Worm (Caenorhabditis elegans) whole organism, L4 larva: ENCODE results near the gene F18F11.4.

Source experiments
- F10B5.3 ChIP-seq: sonication (generic microtip); optimal IDR thresholded peaks from 2 replicates; lab custom pipeline; 2016; ENCODE audit warnings: mild to moderate bottlenecking, missing genetic modification characterization, missing compliant biosample characterization
- T20F7.1 ChIP-seq: fragments of 200-800 bp; sonication (Bioruptor generic); optimal IDR thresholded peaks from 2 replicates; lab custom pipeline; 2018; ENCODE audit warnings: mild to moderate bottlenecking, missing genetic modification characterization, missing compliant biosample characterization
- T26A8.4 ChIP-seq: fragments of 200-800 bp; sonication (Bioruptor generic); IDR thresholded peaks from 2 replicates; pipeline ENCODE4 v1.3.6; 2022; ENCODE audit warnings: missing genetic modification characterization, missing compliant biosample characterization
- Y48G9A.11 ChIP-seq: fragments of 200-800 bp; sonication (Bioruptor generic); IDR thresholded peaks from 2 replicates; pipeline ENCODE4 v1.3.6; 2022; ENCODE audit warnings: missing genetic modification reagents, missing genetic modification characterization, missing compliant biosample characterization
- Y5F2A.4 ChIP-seq: fragments of 200-800 bp; sonication (Bioruptor generic); optimal IDR thresholded peaks from 2 replicates; lab custom pipeline; 2018; ENCODE audit warnings: mild to moderate bottlenecking, missing genetic modification characterization, missing compliant biosample characterization
- aly-2 ChIP-seq: sonication (generic microtip); optimal IDR thresholded peaks from 2 replicates; lab custom pipeline; 2018; ENCODE audit warnings: missing biosample characterization, missing genetic modification characterization
- attf-4 ChIP-seq: sonication (generic microtip); optimal IDR thresholded peaks from 3 replicates; lab custom pipeline; 2017; ENCODE audit warnings: missing biosample characterization, missing genetic modification characterization
- ceh-20 ChIP-seq: fragments of 200-800 bp; sonication (Bioruptor generic); IDR thresholded peaks from 2 replicates; pipeline ENCODE4 v1.3.6; 2022; ENCODE audit warnings: missing genetic modification reagents, missing genetic modification characterization, missing compliant biosample characterization
- daf-12 ChIP-seq: fragments of 150-350 bp; optimal IDR thresholded peaks from 2 replicates; lab custom pipeline; 2014; ENCODE audit warnings: missing biosample characterization, missing genetic modification reagents, missing genetic modification characterization
- daf-8 ChIP-seq: fragments of 200-800 bp; sonication (Bioruptor generic); IDR thresholded peaks from 2 replicates; pipeline ENCODE4 v1.3.6; 2022; ENCODE audit warnings: missing genetic modification characterization, missing compliant biosample characterization
- dmd-6 ChIP-seq: fragments of 200-800 bp; sonication (Bioruptor generic); IDR thresholded peaks from 2 replicates; pipeline ENCODE4 v1.3.6; 2022; ENCODE audit warnings: missing genetic modification reagents, missing genetic modification characterization, missing compliant biosample characterization
- egl-27 ChIP-seq: sonication (generic microtip); optimal IDR thresholded peaks from 3 replicates; lab custom pipeline; 2017; ENCODE audit warnings: missing biosample characterization, missing genetic modification reagents, missing genetic modification characterization
- egl-43 ChIP-seq: fragments of 200-800 bp; sonication (Bioruptor generic); IDR thresholded peaks from 2 replicates; pipeline ENCODE4 v1.3.6; 2022; ENCODE audit warnings: missing genetic modification reagents, missing genetic modification characterization, missing compliant biosample characterization
- gei-8 ChIP-seq: fragments of 200-800 bp; sonication (Bioruptor generic); optimal IDR thresholded peaks from 2 replicates; lab custom pipeline; 2018; ENCODE audit warnings: mild to moderate bottlenecking, missing genetic modification characterization, missing compliant biosample characterization
- hlh-11 ChIP-seq: fragments of 200-800 bp; sonication (Bioruptor generic); optimal IDR thresholded peaks from 2 replicates; lab custom pipeline; 2018; ENCODE audit warnings: mild to moderate bottlenecking, missing genetic modification characterization, missing compliant biosample characterization
- hlh-30 ChIP-seq: sonication (generic microtip); optimal IDR thresholded peaks from 2 replicates; lab custom pipeline; 2017; ENCODE audit warnings: antibody characterized with exemption, mild to moderate bottlenecking, missing genetic modification characterization, missing compliant biosample characterization; ENCODE audit not compliant: insufficient read depth
- lim-7 ChIP-seq: fragments of 200-800 bp; sonication (Bioruptor generic); IDR thresholded peaks from 2 replicates; pipeline ENCODE4 v1.3.6; 2022; ENCODE audit warnings: missing genetic modification characterization, missing compliant biosample characterization
- lin-1 ChIP-seq: fragments of 200-800 bp; sonication (Bioruptor generic); IDR thresholded peaks from 2 replicates; pipeline ENCODE4 v1.3.6; 2022; ENCODE audit warnings: missing genetic modification reagents, missing genetic modification characterization, missing compliant biosample characterization
- lir-3 ChIP-seq: sonication (generic microtip); optimal IDR thresholded peaks from 2 replicates; lab custom pipeline; 2016; ENCODE audit warnings: mild to moderate bottlenecking, missing genetic modification characterization, missing compliant biosample characterization
- lsy-2 ChIP-seq, 2 experiments: fragments of 150-350 bp in 1 of 2; sonication (generic microtip) in 1 of 2; optimal IDR thresholded peaks; 2 replicates each; lab custom pipeline; 2014 to 2017; ENCODE audit warnings: missing biosample characterization in 2 of 2, missing genetic modification characterization in 2 of 2
- mep-1 ChIP-seq: fragments of 150-350 bp; sonication (generic microtip); optimal IDR thresholded peaks from 3 replicates; lab custom pipeline; 2014; ENCODE audit warnings: missing biosample characterization, missing genetic modification characterization
- nhr-10 ChIP-seq: fragments of 150-350 bp; optimal IDR thresholded peaks from 2 replicates; lab custom pipeline; 2014; ENCODE audit warnings: missing biosample characterization, missing genetic modification characterization
- nhr-102 ChIP-seq: sonication (generic microtip); optimal IDR thresholded peaks from 2 replicates; lab custom pipeline; 2016; ENCODE audit warnings: mild to moderate bottlenecking, missing genetic modification characterization, moderate library complexity, missing compliant biosample characterization
- nhr-237 ChIP-seq: sonication (generic microtip); optimal IDR thresholded peaks from 2 replicates; lab custom pipeline; 2017; ENCODE audit warnings: missing biosample characterization, missing genetic modification characterization
- nhr-41 ChIP-seq: fragments of 200-800 bp; sonication (Bioruptor generic); IDR thresholded peaks from 2 replicates; pipeline ENCODE4 v1.3.6; 2022; ENCODE audit warnings: missing genetic modification reagents, missing genetic modification characterization, missing compliant biosample characterization
- nhr-42 ChIP-seq: fragments of 200-800 bp; sonication (Bioruptor generic); IDR thresholded peaks from 2 replicates; pipeline ENCODE4 v1.3.6; 2022; ENCODE audit warnings: missing genetic modification characterization, missing compliant biosample characterization
- pqm-1 ChIP-seq: sonication (generic microtip); optimal IDR thresholded peaks from 2 replicates; lab custom pipeline; 2017; ENCODE audit warnings: missing biosample characterization, missing genetic modification characterization
- rbr-2 ChIP-seq: sonication (generic microtip); optimal IDR thresholded peaks from 2 replicates; lab custom pipeline; 2016; ENCODE audit warnings: missing genotype, missing genetic modification characterization, missing compliant biosample characterization
- set-16 ChIP-seq: fragments of 200-800 bp; sonication (Bioruptor generic); IDR thresholded peaks from 2 replicates; pipeline ENCODE4 v1.3.6; 2022; ENCODE audit warnings: missing genetic modification reagents, missing genetic modification characterization, missing compliant biosample characterization
- skn-1 ChIP-seq: fragments of 150-350 bp; optimal IDR thresholded peaks from 2 replicates; lab custom pipeline; 2014; ENCODE audit warnings: missing biosample characterization, missing genetic modification characterization
- snpc-4 ChIP-seq: fragments of 150-350 bp; optimal IDR thresholded peaks from 2 replicates; lab custom pipeline; 2014; ENCODE audit warnings: missing biosample characterization, missing genetic modification characterization
- tag-97 ChIP-seq: fragments of 200-800 bp; sonication (Bioruptor generic); IDR thresholded peaks from 2 replicates; pipeline ENCODE4 v1.3.6; 2022; ENCODE audit warnings: missing genetic modification characterization, missing compliant biosample characterization
- unc-62 ChIP-seq, 3 experiments: fragments of 150-350 bp in 1 of 3; sonication (generic microtip); optimal IDR thresholded peaks in 2 of 3; peaks in 1 of 3; 1 replicate in 1 of 3; 2 replicates in 2 of 3; lab custom pipeline; 2014 to 2017; ENCODE audit warnings: missing biosample characterization in 3 of 3, missing genetic modification characterization in 3 of 3, missing genetic modification reagents in 3 of 3, missing genotype in 1 of 3
- zfp-2 ChIP-seq: sonication (generic microtip); optimal IDR thresholded peaks from 2 replicates; lab custom pipeline; 2016; ENCODE audit warnings: mild to moderate bottlenecking, missing genetic modification characterization, missing compliant biosample characterization
- zfp-3 ChIP-seq: fragments of 200-800 bp; sonication (Bioruptor generic); conservative IDR thresholded peaks from 2 replicates; pipeline ENCODE4 v1.3.6; 2022; ENCODE audit warnings: missing genetic modification reagents, missing genetic modification characterization, missing compliant biosample characterization
- zip-11 ChIP-seq: fragments of 200-800 bp; sonication (Bioruptor generic); IDR thresholded peaks from 2 replicates; pipeline ENCODE4 v1.3.6; 2022; ENCODE audit warnings: missing genetic modification characterization, missing compliant biosample characterization

Gene F18F11.4

DNA sequence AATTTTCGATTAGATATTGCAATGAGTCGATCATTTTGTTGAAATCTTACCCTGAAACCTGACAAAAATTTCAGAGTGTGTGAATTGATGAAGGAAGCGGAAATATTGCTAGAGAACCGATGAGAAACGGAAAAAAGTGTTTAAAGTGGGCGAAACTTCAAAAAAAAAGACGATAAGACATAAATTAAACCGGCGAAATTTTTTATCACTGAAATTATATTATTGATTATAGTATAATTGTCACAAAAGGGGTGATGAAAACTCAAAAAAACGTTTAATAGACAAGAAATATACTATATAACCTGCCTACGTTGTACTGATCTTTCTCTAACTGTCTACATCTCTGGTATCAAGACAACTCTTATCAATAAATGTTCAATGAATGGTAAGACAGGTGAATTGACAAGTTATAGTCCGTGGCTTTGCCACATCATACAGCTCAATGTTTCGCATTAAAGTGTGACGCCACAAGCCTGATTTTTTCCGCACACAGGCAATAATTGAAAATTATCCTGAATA, 6.6 kb downstream of the F18F11.4 start, which contains the start of gene pxmp-4 (continued):
- TF ChIP-seq egl-27 (tag; lab: Kevin White, UChicago) (no peak), gei-8 (GFP tag; lab: Kevin White, UChicago) (no peak), rbr-2 (tag; lab: Kevin White, UChicago) (no peak), egl-43 (GFP tag; lab: Robert Waterston, UW) (no peak), T20F7.1 (no peak), daf-12 (tag; lab: Kevin White, UChicago) (no peak), mep-1 (tag; lab: Kevin White, UChicago) (no peak), Y5F2A.4 (GFP tag; lab: Kevin White, UChicago) (no peak), T26A8.4 (no peak), unc-62 (GFP tag; optimal IDR thresholded peaks at IDR 0.05 in 1 of 2; lab: Kevin White, UChicago) (peak in 1 of 2 experiments; percentile 85), unc-62 (tag; optimal IDR thresholded peaks at IDR 0.05; lab: Kevin White, UChicago) (no peak), skn-1 (tag; lab: Kevin White, UChicago) (no peak), daf-8 (GFP tag; lab: Robert Waterston, UW) (no peak), zip-11 (GFP tag; lab: Robert Waterston, UW) (no peak), hlh-11 (tag; lab: Kevin White, UChicago) (peak; percentile 19), zfp-2 (tag; lab: Kevin White, UChicago) (no peak), tag-97 (GFP tag; lab: Robert Waterston, UW) (no peak), lim-7 (GFP tag; lab: Robert Waterston, UW) (no peak), dmd-6 (GFP tag; lab: Robert Waterston, UW) (peak; percentile 74), attf-4 (no peak), nhr-41 (GFP tag; lab: Robert Waterston, UW) (no peak)
- TF ChIP-seq, all 104 proteins: peak for 9

DNA sequence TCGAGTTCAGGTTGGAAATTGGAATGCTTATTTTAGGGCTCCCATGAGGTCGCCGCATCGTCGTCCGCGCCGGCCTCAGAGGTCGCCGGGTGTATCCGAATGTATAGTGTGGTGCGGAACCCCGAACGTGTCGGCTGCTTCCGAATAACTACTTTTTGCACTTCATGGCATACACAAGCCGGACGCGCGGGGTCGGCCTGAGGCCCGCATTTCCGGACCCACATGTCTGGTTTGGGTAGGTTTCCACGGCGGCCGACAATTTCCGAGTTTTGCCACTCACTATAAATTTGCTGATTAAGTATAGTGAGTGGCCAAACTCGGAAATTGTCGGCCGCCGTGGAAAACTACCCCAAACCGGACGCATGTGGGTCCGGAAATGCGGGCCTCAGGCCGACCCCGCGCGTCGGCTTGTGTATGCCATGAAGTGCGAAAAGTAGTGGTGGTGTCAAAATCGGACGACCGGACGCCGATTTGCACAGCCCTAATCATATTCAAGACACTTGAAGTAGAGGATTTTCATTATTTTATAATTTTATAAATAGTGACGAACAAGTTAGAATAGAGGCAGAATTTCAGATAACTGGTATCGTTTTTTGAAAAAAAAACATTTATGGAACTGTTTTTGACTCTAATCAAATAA, 7.7 kb downstream of the F18F11.4 start:
- TF ChIP-seq set-16 (GFP tag; lab: Robert Waterston, UW): peak; percentile 55
- no peak for TF ChIP-seq zip-11 (GFP tag; lab: Robert Waterston, UW)
- no peak for TF ChIP-seq nhr-237 (tag; lab: Kevin White, UChicago)
- no peak for TF ChIP-seq nhr-42
- 0 out of 2 replicates have a peak, but pooled peaks have one; percentile 45 for TF ChIP-seq Y48G9A.11 (GFP tag; lab: Robert Waterston, UW)

DNA sequence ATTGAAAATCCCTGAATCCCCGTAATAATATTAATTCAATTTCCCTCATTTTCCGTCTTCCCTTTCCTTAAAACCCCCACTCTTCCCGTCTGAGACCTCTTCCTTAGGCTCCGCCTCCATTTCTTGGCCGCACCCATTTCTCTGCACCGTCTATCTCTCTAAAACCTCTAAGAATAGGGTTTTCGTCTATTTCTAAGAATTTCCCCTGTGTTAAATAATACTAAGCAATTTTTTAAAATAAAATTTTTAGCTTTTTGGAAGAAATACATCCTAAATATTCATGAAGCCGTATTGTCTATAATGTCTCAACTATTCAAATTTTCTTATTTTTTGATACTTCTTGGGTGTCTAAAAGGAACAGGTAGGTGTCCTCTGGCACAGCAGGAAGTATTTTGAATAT, 8.9 kb downstream of the F18F11.4 start, which contains the start of gene cdh-8:
Gene cdh-8, plus strand, starts transcription at position 301 of the 400 bp plus-strand sequence.
- no peak for TF ChIP-seq zfp-2 (tag; lab: Kevin White, UChicago)
- TF ChIP-seq hlh-11 (tag; lab: Kevin White, UChicago): no peak
- TF ChIP-seq nhr-102 (tag; lab: Kevin White, UChicago): no peak
- no peak for TF ChIP-seq F10B5.3 (tag; lab: Kevin White, UChicago)
- no peak for TF ChIP-seq snpc-4
- no peak for TF ChIP-seq tag-97 (GFP tag; lab: Robert Waterston, UW)
- TF ChIP-seq lsy-2 (tag; optimal IDR thresholded peaks at IDR 0.05; lab: Kevin White, UChicago): no peak
- TF ChIP-seq lin-1 (GFP tag; lab: Robert Waterston, UW): no peak
- no peak for TF ChIP-seq lim-7 (GFP tag; lab: Robert Waterston, UW)
- TF ChIP-seq egl-43 (GFP tag; lab: Robert Waterston, UW): no peak
- no peak for TF ChIP-seq pqm-1
- no peak for TF ChIP-seq zfp-3 (GFP tag; lab: Robert Waterston, UW)
- TF ChIP-seq lir-3 (tag; lab: Kevin White, UChicago): no peak
- TF ChIP-seq aly-2 (tag; lab: Kevin White, UChicago): no peak
- TF ChIP-seq ceh-20 (GFP tag; lab: Robert Waterston, UW): no peak
- TF ChIP-seq hlh-30 (tag; lab: Kevin White, UChicago): no peak
- TF ChIP-seq nhr-10: no peak
